Worm (Caenorhabditis elegans) whole organism, late embryonic: ENCODE results near the gene arp-6.
A peak's percentile ranks its signal among the peaks of the same experiment; 100 is the strongest.

Source experiments
- C38D4.7 ChIP-seq: fragments of 200-800 bp; sonication (Bioruptor generic); optimal IDR thresholded peaks from 2 replicates; lab custom pipeline; 2018; ENCODE audit warnings: mild to moderate bottlenecking, missing genetic modification characterization, moderate library complexity, missing compliant biosample characterization
- F13H6.1 ChIP-seq: sonication (generic microtip); optimal IDR thresholded peaks from 2 replicates; lab custom pipeline; 2016; ENCODE audit warnings: missing genetic modification characterization, missing compliant biosample characterization
- K02D7.2 ChIP-seq: sonication (generic microtip); optimal IDR thresholded peaks from 2 replicates; lab custom pipeline; 2017; ENCODE audit warnings: mild to moderate bottlenecking, missing genetic modification characterization, missing compliant biosample characterization
- K09A11.1 ChIP-seq: sonication (generic microtip); optimal IDR thresholded peaks from 2 replicates; lab custom pipeline; 2017; ENCODE audit warnings: antibody characterized with exemption, mild to moderate bottlenecking, missing genetic modification characterization, missing compliant biosample characterization; ENCODE audit not compliant: insufficient read depth
- ahr-1 ChIP-seq: sonication (generic microtip); optimal IDR thresholded peaks from 2 replicates; lab custom pipeline; 2016; ENCODE audit warnings: missing genetic modification characterization, missing compliant biosample characterization
- ama-1 ChIP-seq: fragments of 150-350 bp; optimal IDR thresholded peaks from 2 replicates; lab custom pipeline; 2014
- ceh-14 ChIP-seq: sonication (generic microtip); optimal IDR thresholded peaks from 2 replicates; lab custom pipeline; 2016; ENCODE audit warnings: missing genotype, missing genetic modification characterization, missing compliant biosample characterization
- ceh-18 ChIP-seq: sonication (generic microtip); optimal IDR thresholded peaks from 2 replicates; lab custom pipeline; 2016; ENCODE audit warnings: missing genetic modification characterization, missing compliant biosample characterization
- ceh-19 ChIP-seq: fragments of 200-800 bp; sonication (Bioruptor generic); optimal IDR thresholded peaks from 2 replicates; lab custom pipeline; 2018; ENCODE audit warnings: mild to moderate bottlenecking, missing genetic modification characterization, missing compliant biosample characterization
- ceh-2 ChIP-seq: sonication (generic microtip); optimal IDR thresholded peaks from 2 replicates; lab custom pipeline; 2016; ENCODE audit warnings: missing genotype, missing genetic modification characterization, missing compliant biosample characterization
- ceh-24 ChIP-seq: sonication (generic microtip); optimal IDR thresholded peaks from 2 replicates; lab custom pipeline; 2016; ENCODE audit warnings: mild to moderate bottlenecking, missing genetic modification characterization, missing compliant biosample characterization
- ceh-30 ChIP-seq: fragments of 150-350 bp; optimal IDR thresholded peaks from 2 replicates; lab custom pipeline; 2014; ENCODE audit warnings: missing biosample characterization, missing genetic modification characterization
- ceh-34 ChIP-seq: sonication (generic microtip); optimal IDR thresholded peaks from 2 replicates; lab custom pipeline; 2016; ENCODE audit warnings: mild to moderate bottlenecking, missing genetic modification characterization, missing compliant biosample characterization
- ceh-45 ChIP-seq: fragments of 200-800 bp; sonication (Bioruptor generic); IDR thresholded peaks from 2 replicates; pipeline ENCODE4 v1.3.6; 2022; ENCODE audit warnings: missing genetic modification reagents, missing genetic modification characterization, missing compliant biosample characterization
- ceh-48 ChIP-seq: sonication (generic microtip); optimal IDR thresholded peaks from 2 replicates; lab custom pipeline; 2016; ENCODE audit warnings: missing genetic modification characterization, inconsistent platforms, missing compliant biosample characterization
- ceh-6 ChIP-seq: fragments of 200-800 bp; sonication (Bioruptor generic); optimal IDR thresholded peaks from 2 replicates; lab custom pipeline; 2018; ENCODE audit warnings: mild to moderate bottlenecking, missing genetic modification characterization, missing compliant biosample characterization
- ceh-9 ChIP-seq: sonication (generic microtip); optimal IDR thresholded peaks from 2 replicates; lab custom pipeline; 2016; ENCODE audit warnings: mild to moderate bottlenecking, missing genetic modification characterization, inconsistent platforms, missing compliant biosample characterization
- che-1 ChIP-seq: sonication (generic microtip); optimal IDR thresholded peaks from 2 replicates; lab custom pipeline; 2016; ENCODE audit warnings: mild to moderate bottlenecking, missing genetic modification characterization, missing compliant biosample characterization
- dmd-4 ChIP-seq: sonication (generic microtip); optimal IDR thresholded peaks from 2 replicates; lab custom pipeline; 2016; ENCODE audit warnings: borderline replicate concordance, missing genetic modification characterization, missing compliant biosample characterization
- elt-2 ChIP-seq: sonication (generic microtip); optimal IDR thresholded peaks from 2 replicates; lab custom pipeline; 2016; ENCODE audit warnings: missing genetic modification reagents, missing genetic modification characterization, missing compliant biosample characterization
- fax-1 ChIP-seq: sonication (generic microtip); optimal IDR thresholded peaks from 2 replicates; lab custom pipeline; 2016; ENCODE audit warnings: missing genotype, missing genetic modification characterization, missing compliant biosample characterization
- fkh-10 ChIP-seq: fragments of 150-350 bp; optimal IDR thresholded peaks from 2 replicates; lab custom pipeline; 2014; ENCODE audit warnings: missing biosample characterization, missing genetic modification reagents, missing genetic modification characterization
- fkh-6 ChIP-seq: sonication (generic microtip); optimal IDR thresholded peaks from 2 replicates; lab custom pipeline; 2016; ENCODE audit warnings: missing genetic modification characterization, missing compliant biosample characterization
- hlh-13 ChIP-seq: fragments of 200-800 bp; sonication (Bioruptor generic); optimal IDR thresholded peaks from 2 replicates; lab custom pipeline; 2018; ENCODE audit warnings: mild to moderate bottlenecking, missing genetic modification characterization, missing compliant biosample characterization
- hlh-15 ChIP-seq: sonication (generic microtip); optimal IDR thresholded peaks from 2 replicates; lab custom pipeline; 2016; ENCODE audit warnings: missing genetic modification characterization, missing compliant biosample characterization
- hlh-30 ChIP-seq: sonication (generic microtip); optimal IDR thresholded peaks from 2 replicates; lab custom pipeline; 2017; ENCODE audit warnings: antibody characterized with exemption, missing genetic modification characterization, missing compliant biosample characterization; ENCODE audit not compliant: insufficient read depth
- lin-11 ChIP-seq: fragments of 200-800 bp; sonication (Bioruptor generic); optimal IDR thresholded peaks from 2 replicates; lab custom pipeline; 2018; ENCODE audit warnings: mild to moderate bottlenecking, missing genetic modification characterization, missing compliant biosample characterization
- mec-3 ChIP-seq: sonication (generic microtip); optimal IDR thresholded peaks from 2 replicates; lab custom pipeline; 2016; ENCODE audit warnings: borderline replicate concordance, missing genetic modification characterization, missing compliant biosample characterization
- nfya-1 ChIP-seq: sonication (generic microtip); optimal IDR thresholded peaks from 2 replicates; lab custom pipeline; 2017; ENCODE audit warnings: missing genetic modification characterization, mild to moderate bottlenecking, missing compliant biosample characterization, antibody characterized with exemption, moderate library complexity
- nhr-232 ChIP-seq: sonication (generic microtip); optimal IDR thresholded peaks from 2 replicates; lab custom pipeline; 2016; ENCODE audit warnings: missing genetic modification characterization, missing compliant biosample characterization
- npax-4 ChIP-seq: sonication (generic microtip); optimal IDR thresholded peaks from 2 replicates; lab custom pipeline; 2016; ENCODE audit warnings: missing genetic modification characterization, missing compliant biosample characterization
- odd-2 ChIP-seq: sonication (generic microtip); optimal IDR thresholded peaks from 2 replicates; lab custom pipeline; 2017; ENCODE audit warnings: antibody characterized with exemption, mild to moderate bottlenecking, missing genetic modification characterization, missing compliant biosample characterization
- pag-3 ChIP-seq: sonication (generic microtip); optimal IDR thresholded peaks from 2 replicates; lab custom pipeline; 2016; ENCODE audit warnings: missing compliant biosample characterization, missing genetic modification characterization, borderline replicate concordance
- pat-9 ChIP-seq: fragments of 200-800 bp; sonication (Bioruptor generic); optimal IDR thresholded peaks from 2 replicates; lab custom pipeline; 2018; ENCODE audit warnings: mild to moderate bottlenecking, missing genetic modification characterization, moderate library complexity, missing compliant biosample characterization
- pax-1 ChIP-seq: fragments of 150-350 bp; optimal IDR thresholded peaks from 2 replicates; lab custom pipeline; 2014; ENCODE audit warnings: missing biosample characterization, missing genetic modification characterization
- pha-2 ChIP-seq: sonication (generic microtip); optimal IDR thresholded peaks from 2 replicates; lab custom pipeline; 2017; ENCODE audit warnings: mild to moderate bottlenecking, missing genetic modification characterization, missing compliant biosample characterization
- pha-4 ChIP-seq: fragments of 150-350 bp; optimal IDR thresholded peaks from 2 replicates; lab custom pipeline; 2018; ENCODE audit warnings: missing biosample characterization, missing genetic modification reagents, missing genetic modification characterization
- pros-1 ChIP-seq: fragments of 150-350 bp; optimal IDR thresholded peaks from 2 replicates; lab custom pipeline; 2014; ENCODE audit warnings: missing biosample characterization, missing genetic modification reagents, missing genetic modification characterization
- rnt-1 ChIP-seq: sonication (generic microtip); optimal IDR thresholded peaks from 2 replicates; lab custom pipeline; 2016; ENCODE audit warnings: missing genetic modification characterization, missing compliant biosample characterization
- sdc-2 ChIP-seq: sonication (generic microtip); optimal IDR thresholded peaks from 2 replicates; lab custom pipeline; 2016; ENCODE audit warnings: missing genotype, missing genetic modification characterization, missing compliant biosample characterization
- sox-4 ChIP-seq: sonication (generic microtip); optimal IDR thresholded peaks from 2 replicates; lab custom pipeline; 2017; ENCODE audit warnings: mild to moderate bottlenecking, missing genetic modification characterization, inconsistent platforms, missing compliant biosample characterization
- syd-9 ChIP-seq: sonication (generic microtip); optimal IDR thresholded peaks from 2 replicates; lab custom pipeline; 2016; ENCODE audit warnings: mild to moderate bottlenecking, missing genetic modification characterization, moderate library complexity, missing compliant biosample characterization
- ttx-3 ChIP-seq: sonication (generic microtip); optimal IDR thresholded peaks from 2 replicates; lab custom pipeline; 2016; ENCODE audit warnings: missing genetic modification reagents, missing genetic modification characterization, missing compliant biosample characterization
- unc-3 ChIP-seq, 2 experiments: fragments of 200-800 bp in 1 of 2; sonication (Bioruptor generic) in 1 of 2; sonication (generic microtip) in 1 of 2; conservative IDR thresholded peaks in 1 of 2; optimal IDR thresholded peaks in 1 of 2; 2 replicates each; pipeline versions ENCODE4 v1.3.6 to Lab custom; 2016 to 2022; ENCODE audit warnings: missing compliant biosample characterization in 2 of 2, missing genetic modification characterization in 2 of 2, missing genetic modification reagents in 1 of 2
- unc-55 ChIP-seq: sonication (generic microtip); optimal IDR thresholded peaks from 2 replicates; lab custom pipeline; 2017; ENCODE audit warnings: missing biosample characterization, missing genetic modification reagents, missing genetic modification characterization
- zip-5 ChIP-seq: sonication (generic microtip); optimal IDR thresholded peaks from 2 replicates; lab custom pipeline; 2016; ENCODE audit warnings: missing genetic modification characterization, missing compliant biosample characterization
- ztf-16 ChIP-seq: sonication (generic microtip); optimal IDR thresholded peaks from 2 replicates; lab custom pipeline; 2017; ENCODE audit warnings: missing genetic modification characterization, missing compliant biosample characterization

arp-6 gene

ce11 chrII:8032657-8033056, 4.5 kb downstream of the arp-6 start, which contains the start of gene nrf-6:
Gene nrf-6 (minus strand): TSS chrII:8032708.
- TF ChIP-seq elt-2 (tag; lab: Kevin White, UChicago), result peak; percentile 80
- TF ChIP-seq ceh-45 (GFP tag; lab: Robert Waterston, UW), result no peak

DNA sequence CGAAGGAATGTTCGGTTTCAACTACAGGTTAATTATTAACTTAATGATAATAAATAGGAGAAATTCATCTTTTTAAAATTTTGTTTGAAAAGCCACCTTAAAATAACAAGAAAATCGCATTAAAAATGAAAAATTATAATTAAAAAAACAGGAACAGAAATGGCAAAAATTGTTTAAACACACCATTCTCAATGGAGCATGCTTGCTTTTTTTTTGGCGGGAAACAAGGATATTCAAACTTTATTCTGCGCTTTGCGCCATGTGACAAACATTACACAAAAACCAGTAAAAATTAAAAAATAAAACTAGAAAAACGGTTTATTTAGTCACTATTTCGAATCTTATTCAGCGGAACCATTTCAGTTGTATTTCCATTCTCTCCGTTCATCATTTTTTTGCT, 8.4 kb downstream of the arp-6 start:
- TF ChIP-seq pha-4 (no peak), ceh-24 (tag; lab: Kevin White, UChicago) (no peak), C38D4.7 (no peak), ceh-14 (tag; lab: Kevin White, UChicago) (no peak), pax-1 (no peak), fax-1 (tag; lab: Kevin White, UChicago) (no peak)

DNA sequence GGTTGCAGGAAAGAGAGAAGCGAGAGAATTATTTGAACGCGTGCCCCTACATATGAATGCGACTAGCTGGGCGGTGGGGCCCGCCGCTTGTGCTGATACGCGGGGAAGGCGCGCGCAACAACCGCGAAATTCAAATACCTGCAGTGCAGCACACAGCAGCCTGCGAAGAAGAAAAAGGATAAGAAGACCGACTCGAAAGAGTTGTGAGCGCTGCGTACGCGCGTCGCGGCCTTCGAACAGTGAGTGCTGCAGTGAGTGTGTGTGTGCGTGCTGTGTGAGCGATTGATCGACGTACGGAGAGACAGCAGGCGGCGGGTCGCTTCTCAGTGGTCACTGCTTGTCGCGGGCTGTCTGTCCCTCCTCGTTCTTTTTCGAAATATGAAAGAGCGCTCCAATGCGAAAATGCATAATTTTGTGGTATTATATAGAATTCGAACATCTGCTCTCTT, 8.9 kb downstream of the arp-6 start:
- peak; percentile 90 for TF ChIP-seq ceh-18 (tag; lab: Kevin White, UChicago)
- peak; percentile 44 for TF ChIP-seq ceh-2 (tag; lab: Kevin White, UChicago)
- no peak for TF ChIP-seq hlh-13 (GFP tag; lab: Kevin White, UChicago)
- TF ChIP-seq ceh-48 (tag; lab: Kevin White, UChicago), result peak; percentile 61
- no peak for TF ChIP-seq mec-3
- TF ChIP-seq ceh-6 (GFP tag; lab: Kevin White, UChicago), result peak; percentile 51
- no peak for TF ChIP-seq ceh-9 (tag; lab: Kevin White, UChicago)
- TF ChIP-seq pros-1 (tag; lab: Kevin White, UChicago), result peak; percentile 72
- TF ChIP-seq pat-9 (tag; lab: Kevin White, UChicago), result peak; percentile 54
- TF ChIP-seq nfya-1, result peak; percentile 90
- TF ChIP-seq ttx-3 (tag; lab: Kevin White, UChicago), result no peak
- TF ChIP-seq sdc-2, result peak; percentile 54
- no peak for TF ChIP-seq fkh-10
- no peak for TF ChIP-seq K02D7.2
- no peak for TF ChIP-seq pha-4
- peak; percentile 52 for TF ChIP-seq che-1 (tag; lab: Kevin White, UChicago)
- peak; percentile 9 for TF ChIP-seq fax-1 (tag; lab: Kevin White, UChicago)
- TF ChIP-seq K09A11.1 (tag; lab: Kevin White, UChicago), result no peak
- TF ChIP-seq dmd-4 (tag; lab: Kevin White, UChicago), result no peak
- no peak for TF ChIP-seq zip-5 (tag; lab: Kevin White, UChicago)
- TF ChIP-seq ceh-19 (GFP tag; lab: Kevin White, UChicago), result peak; percentile 82
- no peak for TF ChIP-seq ceh-30
- TF ChIP-seq sox-4 (tag; lab: Kevin White, UChicago), result peak; percentile 40
- TF ChIP-seq ceh-24 (tag; lab: Kevin White, UChicago), result no peak
- no peak for TF ChIP-seq ztf-16 (tag; lab: Kevin White, UChicago)
- peak; percentile 63 for TF ChIP-seq unc-55 (GFP tag; lab: Kevin White, UChicago)
- peak; percentile 52 for TF ChIP-seq fkh-6
- TF ChIP-seq pax-1, result no peak
- TF ChIP-seq ceh-34 (tag; lab: Kevin White, UChicago), result peak; percentile 94
- peak; percentile 67 for TF ChIP-seq syd-9
- peak; percentile 83 for TF ChIP-seq F13H6.1 (tag; lab: Kevin White, UChicago)
- TF ChIP-seq C38D4.7, result peak; percentile 6
- peak; percentile 32 for TF ChIP-seq pag-3 (tag; lab: Kevin White, UChicago)
- TF ChIP-seq npax-4 (tag; lab: Kevin White, UChicago), result peak; percentile 14
- TF ChIP-seq nhr-232 (tag; lab: Kevin White, UChicago), result no peak
- TF ChIP-seq hlh-15 (tag; lab: Kevin White, UChicago), result no peak
- peak; percentile 33 for TF ChIP-seq hlh-30 (tag; lab: Kevin White, UChicago)
- no peak for TF ChIP-seq unc-3 (GFP tag; conservative IDR thresholded peaks at IDR 0.05; lab: Robert Waterston, UW)
- no peak for TF ChIP-seq unc-3 (tag; optimal IDR thresholded peaks at IDR 0.05; lab: Kevin White, UChicago)
- TF ChIP-seq ama-1 (lab: Kevin White, UChicago), result no peak
- TF ChIP-seq rnt-1 (tag; lab: Kevin White, UChicago), result peak; percentile 87
- no peak for TF ChIP-seq odd-2 (tag; lab: Kevin White, UChicago)
- no peak for TF ChIP-seq ahr-1
- no peak for TF ChIP-seq pha-2 (tag; lab: Kevin White, UChicago)
- no peak for TF ChIP-seq lin-11 (tag; lab: Kevin White, UChicago)
